Worm (Caenorhabditis elegans): ENCODE data around the gene srp-1.

DNA sequence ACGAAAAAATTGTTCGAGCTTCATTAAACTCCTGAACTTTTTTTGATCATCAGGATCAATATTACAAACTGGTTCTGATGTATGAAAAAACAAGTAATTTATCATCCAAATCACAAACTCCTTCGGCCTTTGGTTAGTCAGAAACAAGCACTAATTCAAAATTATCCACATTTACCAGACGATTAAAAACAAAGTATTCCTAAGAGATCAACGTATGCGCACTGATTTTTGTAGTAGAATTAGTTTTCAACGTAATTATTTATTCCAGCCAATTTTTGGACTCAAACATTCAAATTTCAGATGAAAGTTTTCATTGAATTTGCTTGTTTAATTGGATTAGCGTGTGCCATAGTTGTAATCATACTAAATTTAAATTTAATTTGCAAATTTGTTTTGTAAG is 46.2 kb upstream of the srp-1 start, which contains the start of gene srbc-38:
- TF ChIP-seq F13H6.1 (tag; optimal IDR thresholded peaks at IDR 0.05) (no peak), sem-4 (tag; optimal IDR thresholded peaks at IDR 0.05) (no peak), nhr-11 (tag; optimal IDR thresholded peaks at IDR 0.05) (no peak), sma-3 (GFP tag; optimal IDR thresholded peaks at IDR 0.05) (no peak), fos-1 (tag; optimal IDR thresholded peaks at IDR 0.05) (no peak), unc-62 (GFP tag; optimal IDR thresholded peaks at IDR 0.05) (no peak), nhr-12 (tag; optimal IDR thresholded peaks at IDR 0.05) (no peak), ztf-11 (tag; optimal IDR thresholded peaks at IDR 0.05) (no peak), ama-1 (optimal IDR thresholded peaks at IDR 0.05) (no peak), skn-1 (tag; optimal IDR thresholded peaks at IDR 0.05) (no peak)

Data from whole organism, L2 larva.